Fruit fly (Drosophila melanogaster): ENCODE measurements around the gene CG15739.
A peak's percentile ranks its signal among the peaks of the same experiment; 100 is the strongest.

The CG15739 gene

DNA sequence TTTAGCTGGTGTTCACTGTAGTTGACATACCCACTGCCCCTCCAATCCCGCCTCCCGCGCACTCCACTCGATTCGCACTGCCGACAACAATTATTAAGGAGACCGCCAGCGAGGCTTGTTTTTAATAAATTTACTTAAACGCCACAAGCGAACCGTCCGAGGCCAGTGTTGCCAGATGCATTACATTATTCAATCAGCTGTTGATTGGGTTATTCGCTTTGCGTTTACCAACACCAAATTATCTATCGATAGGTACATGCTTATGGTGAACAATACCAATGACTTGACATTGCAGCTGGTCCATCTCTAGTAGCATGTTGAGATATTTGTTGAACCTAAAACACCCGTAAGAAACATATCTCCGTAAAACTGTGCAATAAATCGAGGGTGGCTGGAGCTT lies 13.9 kb downstream of the CG15739 start, which contains the start of the genes CG10353 and SelG (continued):
- TF ChIP-seq nmo (GFP tag; optimal IDR thresholded peaks at IDR 0.05) (peak; percentile 39), slou (GFP tag; optimal IDR thresholded peaks at IDR 0.05) (no peak), CG1832 (GFP tag; optimal IDR thresholded peaks at IDR 0.05) (no peak), tgo (GFP tag; IDR thresholded peaks at IDR 0.05) (peak; percentile 20; the same call in 1 of the 3 replicates), luna (GFP tag; optimal IDR thresholded peaks at IDR 0.05) (no peak), CG10267 (tag; optimal IDR thresholded peaks at IDR 0.05) (peak; percentile 95), Hand (GFP tag; optimal IDR thresholded peaks at IDR 0.05) (no peak), sna (GFP tag; IDR thresholded peaks at IDR 0.05; ENCODE audit: partially characterized antibody) (peak; percentile 76), Fer3 (tag; optimal IDR thresholded peaks at IDR 0.05) (no peak), slbo (GFP tag; IDR thresholded peaks at IDR 0.05) (peak; percentile 63), Blimp-1 (GFP tag; optimal IDR thresholded peaks at IDR 0.05) (no peak), CG43689 (GFP tag; IDR thresholded peaks at IDR 0.05) (no peak), Hmx (GFP tag; optimal IDR thresholded peaks at IDR 0.05) (no peak), CG1024 (GFP tag; IDR thresholded peaks at IDR 0.05) (no peak), Tbp (GFP tag; optimal IDR thresholded peaks at IDR 0.05) (no peak), CG2875 (GFP tag; optimal IDR thresholded peaks at IDR 0.05) (no peak), CG6854 (GFP tag; optimal IDR thresholded peaks at IDR 0.05) (no peak), B-H2 (GFP tag; optimal IDR thresholded peaks at IDR 0.05) (peak; percentile 87), CG3163 (GFP tag; optimal IDR thresholded peaks at IDR 0.05) (peak; percentile 27), grau (tag; optimal IDR thresholded peaks at IDR 0.05) (peak; percentile 66), CG14050 (GFP tag; IDR thresholded peaks at IDR 0.05) (no peak), CrebB (tag; optimal IDR thresholded peaks at IDR 0.05) (peak; percentile 21), Myb (GFP tag; optimal IDR thresholded peaks at IDR 0.05) (peak; percentile 59), sens-2 (GFP tag; IDR thresholded peaks at IDR 0.05) (no peak), CG12104 (GFP tag; optimal IDR thresholded peaks at IDR 0.05) (no peak), abd-A (tag; optimal IDR thresholded peaks at IDR 0.05) (no peak), ERR (GFP tag; optimal IDR thresholded peaks at IDR 0.05) (peak; percentile 72), MTF-1 (GFP tag; optimal IDR thresholded peaks at IDR 0.05; ENCODE audit: borderline replicate concordance) (peak; percentile 56), jigr1 (GFP tag; IDR thresholded peaks at IDR 0.05) (no peak), pzg (GFP tag; optimal IDR thresholded peaks at IDR 0.05) (peak; percentile 93), Scr (GFP tag; IDR thresholded peaks at IDR 0.05; ENCODE audit: partially characterized antibody) (peak; percentile 80), CG5245 (GFP tag; optimal IDR thresholded peaks at IDR 0.05) (no peak), org-1 (GFP tag; optimal IDR thresholded peaks at IDR 0.05) (no peak), unpg (GFP tag; optimal IDR thresholded peaks at IDR 0.05) (peak; percentile 14), Xrp1 (GFP tag; IDR thresholded peaks at IDR 0.05) (no peak), vvl (GFP tag; IDR thresholded peaks at IDR 0.05) (peak; percentile 64), HLHmδ (GFP tag; optimal IDR thresholded peaks at IDR 0.05) (no peak), pros (GFP tag; optimal IDR thresholded peaks at IDR 0.05) (no peak), Stat92E (GFP tag; optimal IDR thresholded peaks at IDR 0.05) (no peak), CG8359 (GFP tag; optimal IDR thresholded peaks at IDR 0.05; ENCODE audit: borderline replicate concordance) (no peak), CG9609 (GFP tag; optimal IDR thresholded peaks at IDR 0.05) (peak; percentile 28), Mad (GFP tag; optimal IDR thresholded peaks at IDR 0.05) (no peak), pita (GFP tag; optimal IDR thresholded peaks at IDR 0.05) (no peak), dati (GFP tag; IDR thresholded peaks at IDR 0.05) (no peak), klu (GFP tag; IDR thresholded peaks at IDR 0.05) (no peak), slp2 (GFP tag; optimal IDR thresholded peaks at IDR 0.05) (no peak), maf-S (GFP tag; optimal IDR thresholded peaks at IDR 0.05) (peak; percentile 44), tll (GFP tag; optimal IDR thresholded peaks at IDR 0.05) (peak in 1 of 2 experiments; percentile 36), unc-4 (GFP tag; IDR thresholded peaks at IDR 0.05; ENCODE audit: partially characterized antibody) (peak; percentile 82), croc (GFP tag; conservative IDR thresholded peaks at IDR 0.05) (no peak), ab (GFP tag; optimal IDR thresholded peaks at IDR 0.05) (no peak)

All from whole organism, embryonic.